Worm (Caenorhabditis elegans) whole organism, midembryonic: ENCODE measurements around the gene ptc-1.

ENCODE experiments used
- T22C8.4 ChIP-seq: fragments of 200-800 bp; sonication (Bioruptor generic); IDR thresholded peaks from 2 replicates; pipeline ENCODE4 v1.3.6; 2022; ENCODE audit warnings: missing genetic modification characterization, missing compliant biosample characterization
- cog-1 ChIP-seq: sonication (generic microtip); optimal IDR thresholded peaks from 2 replicates; lab custom pipeline; 2016; ENCODE audit warnings: missing genetic modification characterization, missing compliant biosample characterization
- flt-1 ChIP-seq: fragments of 200-800 bp; sonication (Bioruptor generic); IDR thresholded peaks from 2 replicates; pipeline ENCODE4 v1.3.6; 2022; ENCODE audit warnings: missing genetic modification characterization, missing compliant biosample characterization
- klf-2 ChIP-seq: fragments of 200-800 bp; sonication (Bioruptor generic); conservative IDR thresholded peaks from 2 replicates; pipeline ENCODE4 v1.3.6; 2022; ENCODE audit warnings: missing genetic modification reagents, missing genetic modification characterization, missing compliant biosample characterization
- med-1 ChIP-seq: sonication (generic microtip); optimal IDR thresholded peaks from 2 replicates; lab custom pipeline; 2017; ENCODE audit warnings: missing genetic modification characterization, mild to moderate bottlenecking, missing compliant biosample characterization, antibody characterized with exemption, missing genetic modification reagents; ENCODE audit not compliant: insufficient read depth
- ref-1 ChIP-seq: fragments of 200-800 bp; sonication (Bioruptor generic); conservative IDR thresholded peaks from 2 replicates; pipeline ENCODE4 v1.3.6; 2022; ENCODE audit warnings: missing genetic modification reagents, missing genetic modification characterization, missing compliant biosample characterization
- tab-1 ChIP-seq: fragments of 200-800 bp; sonication (Bioruptor generic); IDR thresholded peaks from 2 replicates; pipeline ENCODE4 v1.3.6; 2022; ENCODE audit warnings: missing genetic modification characterization, missing compliant biosample characterization
- ztf-23 ChIP-seq: fragments of 200-800 bp; sonication (Bioruptor generic); IDR thresholded peaks from 2 replicates; pipeline ENCODE4 v1.3.6; 2022; ENCODE audit warnings: missing genetic modification reagents, missing genetic modification characterization, missing compliant biosample characterization
- ztf-29 ChIP-seq: fragments of 200-800 bp; sonication (Bioruptor generic); IDR thresholded peaks from 2 replicates; pipeline ENCODE4 v1.3.6; 2022; ENCODE audit warnings: missing genetic modification reagents, missing genetic modification characterization, missing compliant biosample characterization

- TF ChIP-seq ztf-29 (GFP tag; lab: Robert Waterston, UW), result no peak
- no peak for TF ChIP-seq flt-1 (GFP tag; lab: Robert Waterston, UW)
- TF ChIP-seq T22C8.4 (GFP tag; lab: Robert Waterston, UW), result no peak
- no peak for TF ChIP-seq med-1 (GFP tag; lab: Kevin White, UChicago)
- no peak for TF ChIP-seq tab-1 (GFP tag; lab: Robert Waterston, UW)
- no peak for TF ChIP-seq cog-1 (tag; lab: Kevin White, UChicago)
- no peak for TF ChIP-seq ztf-23 (GFP tag; lab: Robert Waterston, UW)
- no peak for TF ChIP-seq ref-1 (GFP tag; lab: Robert Waterston, UW)
- TF ChIP-seq klf-2 (GFP tag; lab: Robert Waterston, UW), result no peak
Observed at ce11 chrII:7880373-7880862, 12.6 kb upstream of the ptc-1 start, which contains the start of gene perm-1.
